Fruit fly (Drosophila melanogaster): ENCODE data around the gene CG17562.

CG17562 gene

dm6 chr3R:16655494-16656493 is 40.7 kb downstream of the CG17562 start, which contains the start of gene modSP (continued):
- TF ChIP-seq OdsH (GFP tag; optimal IDR thresholded peaks at IDR 0.05) (peak; percentile 47), Hr38 (GFP tag; optimal IDR thresholded peaks at IDR 0.05) (no peak), fkh (GFP tag; optimal IDR thresholded peaks at IDR 0.05) (peak; percentile 59), CG10669 (GFP tag; optimal IDR thresholded peaks at IDR 0.05) (no peak), CG11902 (GFP tag; optimal IDR thresholded peaks at IDR 0.05) (no peak), CG8119 (GFP tag; IDR thresholded peaks at IDR 0.05) (peak; percentile 37; the same call in 1 of the 3 replicates), CG1621 (tag; optimal IDR thresholded peaks at IDR 0.05) (peak; percentile 57), CG10631 (GFP tag; optimal IDR thresholded peaks at IDR 0.05) (peak; percentile 13), fd59A (GFP tag; optimal IDR thresholded peaks at IDR 0.05) (no peak), salr (GFP tag; optimal IDR thresholded peaks at IDR 0.05) (peak in 1 of 2 experiments; percentile 15)

DNA sequence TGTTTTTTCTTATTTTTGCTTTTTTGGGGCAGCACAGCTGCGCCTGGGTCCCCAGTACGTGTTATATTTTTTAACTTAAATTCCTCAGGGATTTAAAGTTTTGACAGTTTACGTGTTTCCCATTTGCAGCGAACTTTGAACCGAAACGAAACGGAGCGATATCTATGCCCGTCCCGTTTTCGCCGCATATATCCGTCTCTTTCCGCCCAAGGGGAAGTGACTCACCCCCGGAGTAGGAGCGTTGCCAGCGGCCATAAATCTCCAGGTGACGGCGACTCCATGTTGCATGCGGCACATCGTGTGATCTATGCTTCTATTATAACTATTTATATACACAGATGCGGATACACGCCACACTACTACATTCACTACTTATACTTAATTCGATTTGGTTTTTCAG is 46.6 kb downstream of the CG17562 start:
- TF ChIP-seq esn (GFP tag; optimal IDR thresholded peaks at IDR 0.05) (no peak), fkh (GFP tag; optimal IDR thresholded peaks at IDR 0.05) (no peak), Sox15 (GFP tag; optimal IDR thresholded peaks at IDR 0.05) (no peak), svp (GFP tag) (peak; percentile 39), pdm3 (GFP tag; optimal IDR thresholded peaks at IDR 0.05) (no peak), Eip78C (GFP tag) (no peak), Ets96B (tag; optimal IDR thresholded peaks at IDR 0.05) (no peak), CG15336 (GFP tag; IDR thresholded peaks at IDR 0.05) (no peak)

- TF ChIP-seq CG31627 (GFP tag; optimal IDR thresholded peaks at IDR 0.05) = no peak
- TF ChIP-seq CG6854 (GFP tag; optimal IDR thresholded peaks at IDR 0.05) = no peak
- TF ChIP-seq Met (GFP tag; optimal IDR thresholded peaks at IDR 0.05) = no peak
- no peak for TF ChIP-seq pdm3 (GFP tag; optimal IDR thresholded peaks at IDR 0.05)
- no peak for TF ChIP-seq CG7368 (GFP tag; optimal IDR thresholded peaks at IDR 0.05)
- no peak for TF ChIP-seq Gug (GFP tag; IDR thresholded peaks at IDR 0.05)
- TF ChIP-seq Hr38 (GFP tag; optimal IDR thresholded peaks at IDR 0.05) = no peak
- TF ChIP-seq Ets21C (GFP tag; optimal IDR thresholded peaks at IDR 0.05) = no peak
- TF ChIP-seq ss (GFP tag; optimal IDR thresholded peaks at IDR 0.05) = no peak
- TF ChIP-seq CG8632 (GFP tag; optimal IDR thresholded peaks at IDR 0.05) = no peak
- TF ChIP-seq Sox15 (GFP tag; optimal IDR thresholded peaks at IDR 0.05) = no peak
- TF ChIP-seq CG11902 (GFP tag; optimal IDR thresholded peaks at IDR 0.05) = no peak
- TF ChIP-seq cyc (GFP tag; optimal IDR thresholded peaks at IDR 0.05) = no peak
- TF ChIP-seq CG8319 (GFP tag; optimal IDR thresholded peaks at IDR 0.05) = no peak
- TF ChIP-seq Blimp-1 (GFP tag; optimal IDR thresholded peaks at IDR 0.05) = no peak
Measured at dm6 chr3R:16664144-16664825, 49.2 kb downstream of the CG17562 start.

All from whole organism, prepupa.